Worm (Caenorhabditis elegans): Measurements from ENCODE around the gene dbt-1.
A peak's percentile ranks its signal among the peaks of the same experiment; 100 is the strongest.

dbt-1 gene

ce11 chrII:7892761-7893272, 52.2 kb downstream of the dbt-1 start, which contains the start of gene ptc-1 (continued):
- TF ChIP-seq egl-18 (GFP tag; IDR thresholded peaks at IDR 0.05) (no peak), ztf-18 (tag; optimal IDR thresholded peaks at IDR 0.05) (no peak), ztf-26 (tag; optimal IDR thresholded peaks at IDR 0.05) (no peak), ztf-25 (GFP tag; IDR thresholded peaks at IDR 0.05) (no peak), unc-62 (GFP tag; optimal IDR thresholded peaks at IDR 0.05) (no peak), rcor-1 (GFP tag; IDR thresholded peaks at IDR 0.05) (no peak), attf-5 (GFP tag; optimal IDR thresholded peaks at IDR 0.05) (no peak), mel-28 (tag; optimal IDR thresholded peaks at IDR 0.05; ENCODE audit: borderline replicate concordance) (no peak), rpc-1 (optimal IDR thresholded peaks at IDR 0.05) (no peak), rpc-1 (tag; optimal IDR thresholded peaks at IDR 0.05) (no peak), hsf-1 (GFP tag; IDR thresholded peaks at IDR 0.05) (peak; percentile 72), ceh-79 (tag; optimal IDR thresholded peaks at IDR 0.05) (no peak), lin-26 (GFP tag; IDR thresholded peaks at IDR 0.05) (no peak), sdz-38 (tag; optimal IDR thresholded peaks at IDR 0.05) (no peak), tbx-9 (tag; optimal IDR thresholded peaks at IDR 0.05; ENCODE audit: borderline replicate concordance) (no peak), ceh-27 (GFP tag; optimal IDR thresholded peaks at IDR 0.05) (no peak), lin-35 (GFP tag; optimal IDR thresholded peaks at IDR 0.05) (no peak), F33H1.4 (GFP tag; IDR thresholded peaks at IDR 0.05) (peak; percentile 49), F49E8.2 (tag; optimal IDR thresholded peaks at IDR 0.05; ENCODE audit: insufficient read depth) (no peak), nhr-90 (tag; optimal IDR thresholded peaks at IDR 0.05) (no peak), F55B11.4 (tag; optimal IDR thresholded peaks at IDR 0.05; ENCODE audit: borderline replicate concordance, insufficient read depth) (no peak), zim-3 (tag; optimal IDR thresholded peaks at IDR 0.05) (no peak), ztf-28 (GFP tag; IDR thresholded peaks at IDR 0.05) (no peak), xnd-1 (tag; optimal IDR thresholded peaks at IDR 0.05) (peak; percentile 72), F22D6.2 (tag; optimal IDR thresholded peaks at IDR 0.05) (no peak), ceh-58 (GFP tag; IDR thresholded peaks at IDR 0.05) (no peak), B0019.2 (GFP tag; conservative IDR thresholded peaks at IDR 0.05) (0 out of 2 replicates have a peak, but pooled peaks have one; percentile 21), fkh-3 (tag; optimal IDR thresholded peaks at IDR 0.05) (no peak), snpc-4 (GFP tag; optimal IDR thresholded peaks at IDR 0.05) (no peak), snpc-4 (tag; optimal IDR thresholded peaks at IDR 0.05) (no peak), nhr-80 (tag; optimal IDR thresholded peaks at IDR 0.05) (no peak), pha-4 (tag; optimal IDR thresholded peaks at IDR 0.05) (no peak), F23B12.7 (tag; optimal IDR thresholded peaks at IDR 0.05; ENCODE audit: insufficient read depth) (no peak), F52B5.7 (tag; optimal IDR thresholded peaks at IDR 0.05) (no peak), F57C9.4 (tag; optimal IDR thresholded peaks at IDR 0.05) (no peak), madf-3 (GFP tag; IDR thresholded peaks at IDR 0.05) (no peak), dpl-1 (GFP tag; optimal IDR thresholded peaks at IDR 0.05) (peak; percentile 67), chd-7 (tag; optimal IDR thresholded peaks at IDR 0.05) (no peak), T07F8.4 (tag; optimal IDR thresholded peaks at IDR 0.05) (no peak), F10E7.11 (tag; optimal IDR thresholded peaks at IDR 0.05) (no peak), athp-1 (tag; optimal IDR thresholded peaks at IDR 0.05) (no peak), K12H6.12 (tag; optimal IDR thresholded peaks at IDR 0.05) (no peak), him-1 (tag; optimal IDR thresholded peaks at IDR 0.05) (no peak), attf-3 (GFP tag; conservative IDR thresholded peaks at IDR 0.05) (no peak), ztf-6 (GFP tag; IDR thresholded peaks at IDR 0.05) (no peak), aptf-2 (GFP tag; conservative IDR thresholded peaks at IDR 0.05) (no peak), mcd-1 (GFP tag; IDR thresholded peaks at IDR 0.05) (no peak), atf-7 (tag; optimal IDR thresholded peaks at IDR 0.05) (no peak), egrh-3 (GFP tag; IDR thresholded peaks at IDR 0.05) (no peak)
